Comparison of ENCODE assay signal across 1 fruit fly cellular context in the genomic region with DNA sequence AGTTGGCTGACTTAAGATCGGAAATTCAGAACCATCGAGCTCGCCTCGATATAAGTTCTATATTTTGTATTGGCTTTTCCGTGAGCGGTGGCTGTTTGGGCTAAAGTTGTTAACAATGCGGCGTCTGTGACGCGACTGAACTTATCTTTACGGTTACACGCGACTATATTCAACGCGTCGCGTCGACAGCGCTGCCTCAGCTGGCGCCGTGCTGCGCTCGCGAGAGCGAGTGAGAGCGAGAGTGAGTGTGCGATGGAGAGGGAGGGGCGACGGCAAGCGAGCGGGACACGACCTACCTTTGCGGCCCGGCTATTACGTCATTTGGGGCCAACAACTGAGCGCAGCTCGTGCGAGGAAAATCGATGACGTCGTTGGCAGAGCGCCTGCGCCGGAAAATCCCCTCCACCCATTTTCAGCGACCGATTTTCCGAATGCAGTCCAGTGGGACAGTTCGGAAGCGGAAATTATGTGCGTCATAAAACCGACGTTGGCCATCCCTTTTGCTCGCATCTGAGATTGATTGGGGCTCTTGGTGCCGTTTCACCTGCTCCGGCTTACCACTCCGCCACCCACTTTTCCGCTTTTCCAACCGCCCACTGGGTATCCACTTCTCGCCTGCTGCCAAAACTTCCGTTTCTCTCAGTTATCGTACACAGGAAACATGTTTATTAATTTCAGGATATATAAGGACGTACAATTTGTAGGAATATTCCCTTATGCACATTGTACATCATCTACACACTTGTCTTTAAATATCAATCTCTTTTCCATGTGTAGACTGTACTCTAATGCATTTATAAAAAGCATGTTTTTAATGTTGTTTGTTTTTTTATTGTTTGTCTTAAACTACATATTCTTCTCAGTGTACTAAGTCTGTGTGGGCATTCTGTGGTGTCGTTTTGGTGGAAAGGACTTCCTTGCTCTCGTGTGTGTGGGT.
A peak's percentile ranks its signal among the peaks of the same experiment; 100 is the strongest.
TF ChIP-seq lines count a peak whose summit lies in the region.

A gene (minus strand): TSS at position 121 of the 937 bp plus-strand sequence.

TF ChIP-seq in whole organism, embryonic, 481 proteins besides CTCF, POLR2A, EP300 and RAD21 (continued from another document and continues in another):
- TF ChIP-seq ATbp (GFP tag; optimal IDR thresholded peaks at IDR 0.05; lab: Kevin White, UChicago) (no peak), pita (GFP tag; optimal IDR thresholded peaks at IDR 0.05; lab: Kevin White, UChicago) (no peak), CG31224 (GFP tag; IDR thresholded peaks at IDR 0.05; lab: Robert Waterston, UW) (no peak), CG5245 (GFP tag; optimal IDR thresholded peaks at IDR 0.05; lab: Kevin White, UChicago) (no peak), CG3407 (GFP tag; optimal IDR thresholded peaks at IDR 0.05; lab: Kevin White, UChicago) (no peak), Dref (GFP tag; IDR thresholded peaks at IDR 0.05; lab: Robert Waterston, UW) (no peak), bsh (GFP tag; optimal IDR thresholded peaks at IDR 0.05; lab: Kevin White, UChicago) (peak in 1 of 2 experiments; percentile 8), Lpt (GFP tag; optimal IDR thresholded peaks at IDR 0.05; lab: Kevin White, UChicago) (no peak), CG3281 (GFP tag; optimal IDR thresholded peaks at IDR 0.05; lab: Kevin White, UChicago) (peak; percentile 67), Aef1 (GFP tag; IDR thresholded peaks at IDR 0.05; lab: Robert Waterston, UW) (0 out of 3 replicates have a peak, but pooled peaks have one; percentile 31), CG1233 (GFP tag; optimal IDR thresholded peaks at IDR 0.05; lab: Kevin White, UChicago) (no peak), CG15514 (GFP tag; optimal IDR thresholded peaks at IDR 0.05; lab: Kevin White, UChicago) (peak; percentile 41), CG30431 (GFP tag; optimal IDR thresholded peaks at IDR 0.05; lab: Kevin White, UChicago) (no peak), p53 (GFP tag; optimal IDR thresholded peaks at IDR 0.05; lab: Kevin White, UChicago) (no peak), CG6654 (GFP tag; optimal IDR thresholded peaks at IDR 0.05; lab: Kevin White, UChicago) (no peak), CG8359 (GFP tag; optimal IDR thresholded peaks at IDR 0.05; lab: Kevin White, UChicago; ENCODE audit: borderline replicate concordance) (no peak), vfl (GFP tag; optimal IDR thresholded peaks at IDR 0.05; lab: Kevin White, UChicago) (no peak), D19A (tag; optimal IDR thresholded peaks at IDR 0.05; lab: Kevin White, UChicago) (peak; percentile 13), oc (tag; optimal IDR thresholded peaks at IDR 0.05; lab: Kevin White, UChicago) (no peak), Nf-YB (GFP tag; optimal IDR thresholded peaks at IDR 0.05; lab: Kevin White, UChicago) (no peak), btn (GFP tag; optimal IDR thresholded peaks at IDR 0.05; lab: Kevin White, UChicago) (no peak), hkb (optimal IDR thresholded peaks at IDR 0.05; lab: Kevin White, UChicago) (no peak), hkb (GFP tag; IDR thresholded peaks at IDR 0.05; lab: Robert Waterston, UW) (peak; percentile 51; the same call in 1 of the 2 replicates), slp2 (GFP tag; optimal IDR thresholded peaks at IDR 0.05; lab: Kevin White, UChicago) (no peak), crol (GFP tag; IDR thresholded peaks at IDR 0.05; lab: Robert Waterston, UW) (peak; percentile 96), CG11093 (GFP tag; IDR thresholded peaks at IDR 0.05; lab: Robert Waterston, UW) (no peak), CG32772 (GFP tag; IDR thresholded peaks at IDR 0.05; lab: Robert Waterston, UW) (no peak), CG13287 (GFP tag; IDR thresholded peaks at IDR 0.05; lab: Robert Waterston, UW; ENCODE audit: partially characterized antibody) (peak; percentile 64), CG4424 (GFP tag; optimal IDR thresholded peaks at IDR 0.05; lab: Kevin White, UChicago) (peak; percentile 10), CkIIα-i1 (GFP tag; IDR thresholded peaks at IDR 0.05; lab: Robert Waterston, UW) (no peak), Sox100B (GFP tag; optimal IDR thresholded peaks at IDR 0.05; lab: Kevin White, UChicago) (peak; percentile 9), crp (GFP tag; optimal IDR thresholded peaks at IDR 0.05; lab: Kevin White, UChicago) (no peak), tup (GFP tag; optimal IDR thresholded peaks at IDR 0.05; lab: Kevin White, UChicago) (no peak), Atf3 (GFP tag; optimal IDR thresholded peaks at IDR 0.05; lab: Kevin White, UChicago) (peak; percentile 32), NC2β (GFP tag; optimal IDR thresholded peaks at IDR 0.05; lab: Kevin White, UChicago) (no peak), Hand (GFP tag; optimal IDR thresholded peaks at IDR 0.05; lab: Kevin White, UChicago) (peak; percentile 72), TFAM (GFP tag; optimal IDR thresholded peaks at IDR 0.05; lab: Kevin White, UChicago) (no peak), CG14050 (GFP tag; IDR thresholded peaks at IDR 0.05; lab: Robert Waterston, UW) (no peak), sens-2 (GFP tag; IDR thresholded peaks at IDR 0.05; lab: Robert Waterston, UW) (no peak), Hr78 (GFP tag; optimal IDR thresholded peaks at IDR 0.05; lab: Kevin White, UChicago) (peak in 1 of 2 experiments; percentile 58), pho (GFP tag; optimal IDR thresholded peaks at IDR 0.05; lab: Kevin White, UChicago) (peak; percentile 55), Myb (GFP tag; optimal IDR thresholded peaks at IDR 0.05; lab: Kevin White, UChicago) (peak; percentile 37), CG2889 (GFP tag; IDR thresholded peaks at IDR 0.05; lab: Robert Waterston, UW) (no peak), Pdp1 (GFP tag; optimal IDR thresholded peaks at IDR 0.05; lab: Kevin White, UChicago) (peak; percentile 41 to 90), en (GFP tag; optimal IDR thresholded peaks at IDR 0.05; lab: Kevin White, UChicago) (no peak), Gsc (GFP tag; IDR thresholded peaks at IDR 0.05; lab: Robert Waterston, UW) (no peak), CG4707 (GFP tag; optimal IDR thresholded peaks at IDR 0.05; lab: Kevin White, UChicago) (no peak), pb (GFP tag; optimal IDR thresholded peaks at IDR 0.05; lab: Kevin White, UChicago) (no peak), bab2 (GFP tag; optimal IDR thresholded peaks at IDR 0.05; lab: Kevin White, UChicago) (peak; percentile 1), CG8478 (optimal IDR thresholded peaks at IDR 0.05; lab: Kevin White, UChicago) (no peak), CG4730 (GFP tag; IDR thresholded peaks at IDR 0.05; lab: Robert Waterston, UW) (no peak), CG12769 (tag; optimal IDR thresholded peaks at IDR 0.05; lab: Kevin White, UChicago) (peak; percentile 73), CG15696 (tag; optimal IDR thresholded peaks at IDR 0.05; lab: Kevin White, UChicago) (no peak), hb (GFP tag; IDR thresholded peaks at IDR 0.05; lab: Robert Waterston, UW; ENCODE audit: partially characterized antibody) (no peak), Sry-δ (GFP tag; optimal IDR thresholded peaks at IDR 0.05; lab: Kevin White, UChicago) (no peak), danr (GFP tag; IDR thresholded peaks at IDR 0.05; lab: Robert Waterston, UW) (no peak), CG14710 (tag; optimal IDR thresholded peaks at IDR 0.05; lab: Kevin White, UChicago) (no peak), Neu2 (GFP tag; optimal IDR thresholded peaks at IDR 0.05; lab: Kevin White, UChicago; ENCODE audit: borderline replicate concordance) (no peak), H2.0 (GFP tag; IDR thresholded peaks at IDR 0.05; lab: Robert Waterston, UW) (no peak), CG13424 (tag; optimal IDR thresholded peaks at IDR 0.05; lab: Kevin White, UChicago) (peak; percentile 51), CG10462 (GFP tag; optimal IDR thresholded peaks at IDR 0.05; lab: Kevin White, UChicago) (no peak), run (tag; optimal IDR thresholded peaks at IDR 0.05; lab: Kevin White, UChicago) (no peak), Dek (tag; optimal IDR thresholded peaks at IDR 0.05; lab: Kevin White, UChicago) (peak; percentile 35), CG12299 (tag; optimal IDR thresholded peaks at IDR 0.05; lab: Kevin White, UChicago) (no peak), z (GFP tag; IDR thresholded peaks at IDR 0.05; lab: Robert Waterston, UW) (peak; percentile 69), Dbx (GFP tag; IDR thresholded peaks at IDR 0.05; lab: Robert Waterston, UW) (peak; percentile 20; the same call in 1 of the 3 replicates), GATAe (GFP tag; conservative IDR thresholded peaks at IDR 0.05; lab: Robert Waterston, UW) (no peak), E2f2 (GFP tag; IDR thresholded peaks at IDR 0.05; lab: Robert Waterston, UW) (no peak), CG13894 (tag; optimal IDR thresholded peaks at IDR 0.05; lab: Kevin White, UChicago) (peak; percentile 82), HmgZ (tag; optimal IDR thresholded peaks at IDR 0.05; lab: Kevin White, UChicago) (no peak), CG11456 (GFP tag; IDR thresholded peaks at IDR 0.05; lab: Robert Waterston, UW) (no peak), D19B (GFP tag; optimal IDR thresholded peaks at IDR 0.05; lab: Kevin White, UChicago) (peak; percentile 55), inv (GFP tag; IDR thresholded peaks at IDR 0.05; lab: Robert Waterston, UW; ENCODE audit: partially characterized antibody) (no peak), lmd (GFP tag; IDR thresholded peaks at IDR 0.05; lab: Robert Waterston, UW) (peak; percentile 28; the same call in 1 of the 2 replicates), Gug (GFP tag; IDR thresholded peaks at IDR 0.05; lab: Robert Waterston, UW) (0 out of 4 replicates have a peak, but pooled peaks have one; percentile 7), dmrt99B (tag; optimal IDR thresholded peaks at IDR 0.05; lab: Kevin White, UChicago) (peak; percentile 73), bowl (GFP tag; IDR thresholded peaks at IDR 0.05; lab: Robert Waterston, UW) (no peak), CG12219 (GFP tag; optimal IDR thresholded peaks at IDR 0.05; lab: Kevin White, UChicago) (peak; percentile 37), aop (GFP tag; IDR thresholded peaks at IDR 0.05; lab: Robert Waterston, UW) (no peak), sc (optimal IDR thresholded peaks at IDR 0.05; lab: Kevin White, UChicago) (no peak), sc (GFP tag; optimal IDR thresholded peaks at IDR 0.05; lab: Kevin White, UChicago) (no peak), CG11695 (GFP tag; IDR thresholded peaks at IDR 0.05; lab: Robert Waterston, UW) (0 out of 3 replicates have a peak, but pooled peaks have one; percentile 38), CG7556 (GFP tag; optimal IDR thresholded peaks at IDR 0.05; lab: Kevin White, UChicago) (peak; percentile 72), Sox102F (GFP tag; optimal IDR thresholded peaks at IDR 0.05; lab: Kevin White, UChicago) (peak; percentile 65), nerfin-1 (tag; optimal IDR thresholded peaks at IDR 0.05; lab: Kevin White, UChicago) (no peak), al (GFP tag; IDR thresholded peaks at IDR 0.05; lab: Robert Waterston, UW) (peak; percentile 31; the same call in 1 of the 2 replicates), CG2199 (GFP tag; IDR thresholded peaks at IDR 0.05; lab: Robert Waterston, UW) (no peak), insv (GFP tag; optimal IDR thresholded peaks at IDR 0.05; lab: Kevin White, UChicago) (no peak), CG9876 (GFP tag; optimal IDR thresholded peaks at IDR 0.05; lab: Kevin White, UChicago) (no peak), Optix (GFP tag; IDR thresholded peaks at IDR 0.05; lab: Robert Waterston, UW) (no peak), CG9437 (GFP tag; optimal IDR thresholded peaks at IDR 0.05; lab: Kevin White, UChicago) (peak; percentile 7), NK7.1 (GFP tag; optimal IDR thresholded peaks at IDR 0.05; lab: Kevin White, UChicago) (no peak), CG2875 (GFP tag; optimal IDR thresholded peaks at IDR 0.05; lab: Kevin White, UChicago) (no peak), CG7271 (tag; optimal IDR thresholded peaks at IDR 0.05; lab: Kevin White, UChicago) (no peak), caup (GFP tag; optimal IDR thresholded peaks at IDR 0.05; lab: Kevin White, UChicago; ENCODE audit: severe bottlenecking) (peak; percentile 39), tgo (GFP tag; IDR thresholded peaks at IDR 0.05; lab: Robert Waterston, UW) (0 out of 3 replicates have a peak, but pooled peaks have one; percentile 15), amos (GFP tag; IDR thresholded peaks at IDR 0.05; lab: Robert Waterston, UW; ENCODE audit: partially characterized antibody) (no peak), Dip2 (GFP tag; IDR thresholded peaks at IDR 0.05; lab: Robert Waterston, UW) (no peak; the same call in 1 of the 2 replicates), CG10654 (GFP tag; optimal IDR thresholded peaks at IDR 0.05; lab: Kevin White, UChicago) (no peak), Max (GFP tag; optimal IDR thresholded peaks at IDR 0.05; lab: Kevin White, UChicago) (no peak), CG15479 (GFP tag; optimal IDR thresholded peaks at IDR 0.05; lab: Kevin White, UChicago) (no peak), repo (GFP tag; optimal IDR thresholded peaks at IDR 0.05; lab: Kevin White, UChicago) (no peak), dysf (GFP tag; IDR thresholded peaks at IDR 0.05; lab: Robert Waterston, UW) (peak; percentile 25; the same call in 1 of the 3 replicates), gt (GFP tag; IDR thresholded peaks at IDR 0.05; lab: Robert Waterston, UW) (no peak), jumu (GFP tag; optimal IDR thresholded peaks at IDR 0.05; lab: Kevin White, UChicago) (peak; percentile 28), CG17802 (tag; optimal IDR thresholded peaks at IDR 0.05; lab: Kevin White, UChicago) (no peak), CG4360 (GFP tag; IDR thresholded peaks at IDR 0.05; lab: Robert Waterston, UW) (0 out of 2 replicates have a peak, but pooled peaks have one; percentile 30), Hr3 (GFP tag; optimal IDR thresholded peaks at IDR 0.05; lab: Kevin White, UChicago) (peak; percentile 38), slbo (GFP tag; IDR thresholded peaks at IDR 0.05; lab: Robert Waterston, UW) (peak; percentile 72), row (GFP tag; IDR thresholded peaks at IDR 0.05; lab: Robert Waterston, UW) (peak; percentile 74), tx (GFP tag; optimal IDR thresholded peaks at IDR 0.05; lab: Kevin White, UChicago) (no peak), CG12391 (tag; optimal IDR thresholded peaks at IDR 0.05; lab: Kevin White, UChicago) (no peak), Ptx1 (GFP tag; IDR thresholded peaks at IDR 0.05; lab: Robert Waterston, UW) (peak; percentile 57), CG18011 (GFP tag; optimal IDR thresholded peaks at IDR 0.05; lab: Kevin White, UChicago) (no peak), zen2 (GFP tag; IDR thresholded peaks at IDR 0.05; lab: Robert Waterston, UW; ENCODE audit: partially characterized antibody) (peak; percentile 46; the same call in 1 of the 3 replicates), pnt (GFP tag; optimal IDR thresholded peaks at IDR 0.05; lab: Kevin White, UChicago) (peak; percentile 37), tin (GFP tag; optimal IDR thresholded peaks at IDR 0.05; lab: Kevin White, UChicago) (no peak), Dip3 (GFP tag; optimal IDR thresholded peaks at IDR 0.05; lab: Kevin White, UChicago) (peak; percentile 50), MBD-R2 (GFP tag; IDR thresholded peaks at IDR 0.05; lab: Robert Waterston, UW) (no peak), CG15073 (GFP tag; optimal IDR thresholded peaks at IDR 0.05; lab: Kevin White, UChicago) (no peak), CG11504 (tag; optimal IDR thresholded peaks at IDR 0.05; lab: Kevin White, UChicago) (peak; percentile 68)
